Worm (Caenorhabditis elegans) whole organism, L1 larva: ENCODE results near the gene pals-19.

ENCODE experiments used
- C04F5.9 ChIP-seq: sonication (generic microtip); optimal IDR thresholded peaks from 2 replicates; lab custom pipeline; 2016; ENCODE audit warnings: missing genetic modification characterization, missing compliant biosample characterization
- C16A3.4 ChIP-seq: fragments of 150-350 bp; optimal IDR thresholded peaks from 2 replicates; lab custom pipeline; 2014; ENCODE audit warnings: missing biosample characterization, missing genetic modification characterization
- Y116A8C.19 ChIP-seq: sonication (generic microtip); optimal IDR thresholded peaks from 2 replicates; lab custom pipeline; 2016; ENCODE audit warnings: missing compliant biosample characterization, missing genetic modification characterization, borderline replicate concordance
- aha-1 ChIP-seq: fragments of 150-350 bp; optimal IDR thresholded peaks from 2 replicates; lab custom pipeline; 2014; ENCODE audit warnings: missing biosample characterization, missing genetic modification characterization
- alr-1 ChIP-seq: fragments of 200-800 bp; sonication (Bioruptor generic); optimal IDR thresholded peaks from 2 replicates; lab custom pipeline; 2018; ENCODE audit warnings: borderline replicate concordance, mild to moderate bottlenecking, missing genetic modification characterization, missing compliant biosample characterization
- ama-1 ChIP-seq: fragments of 150-350 bp; optimal IDR thresholded peaks from 2 replicates; lab custom pipeline; 2014
- ceh-88 ChIP-seq: fragments of 200-800 bp; sonication (Bioruptor generic); IDR thresholded peaks from 2 replicates; pipeline ENCODE4 v1.3.6; 2022; ENCODE audit warnings: missing genetic modification characterization, missing compliant biosample characterization
- dpl-1 ChIP-seq, 3 experiments: fragments of 150-350 bp in 2 of 3; sonication (generic microtip) in 1 of 3; optimal IDR thresholded peaks; 2 replicates each; lab custom pipeline; 2014 to 2017; ENCODE audit warnings: missing biosample characterization in 3 of 3, missing genetic modification characterization in 3 of 3, missing genetic modification reagents in 3 of 3
- dsc-1 ChIP-seq: sonication (generic microtip); optimal IDR thresholded peaks from 2 replicates; lab custom pipeline; 2016; ENCODE audit warnings: mild to moderate bottlenecking, missing genetic modification characterization, missing compliant biosample characterization
- efl-1 ChIP-seq, 4 experiments: fragments of 150-350 bp; optimal IDR thresholded peaks in 3 of 4; peaks in 1 of 4; 1 replicate in 1 of 4; 2 replicates in 3 of 4; lab custom pipeline; 2014; ENCODE audit warnings: missing biosample characterization in 2 of 4, missing genetic modification characterization in 2 of 4, missing genetic modification reagents in 2 of 4
- efl-3 ChIP-seq: fragments of 200-800 bp; sonication (Bioruptor generic); optimal IDR thresholded peaks from 2 replicates; lab custom pipeline; 2018; ENCODE audit warnings: mild to moderate bottlenecking, missing genetic modification characterization, missing compliant biosample characterization
- egl-13 ChIP-seq: sonication (generic microtip); optimal IDR thresholded peaks from 2 replicates; lab custom pipeline; 2016; ENCODE audit warnings: missing genotype, missing genetic modification reagents, missing genetic modification characterization, missing compliant biosample characterization
- elt-2 ChIP-seq: sonication (generic microtip); optimal IDR thresholded peaks from 2 replicates; lab custom pipeline; 2016; ENCODE audit warnings: missing genetic modification characterization, mild to moderate bottlenecking, inconsistent platforms, missing compliant biosample characterization, missing genetic modification reagents
- elt-3 ChIP-seq, 6 experiments: fragments of 150-350 bp in 1 of 6; sonication (generic microtip); optimal IDR thresholded peaks; 2 replicates each; lab custom pipeline; 2017 to 2018; ENCODE audit warnings: missing biosample characterization in 6 of 6, missing genetic modification characterization in 6 of 6, inconsistent platforms in 1 of 6
- fkh-4 ChIP-seq: sonication (generic microtip); optimal IDR thresholded peaks from 2 replicates; lab custom pipeline; 2016; ENCODE audit warnings: missing compliant biosample characterization, missing genetic modification characterization, borderline replicate concordance
- fos-1 ChIP-seq: fragments of 150-350 bp; optimal IDR thresholded peaks from 2 replicates; lab custom pipeline; 2014; ENCODE audit warnings: missing biosample characterization, missing genetic modification characterization
- isw-1 ChIP-seq: fragments of 200-800 bp; sonication (Bioruptor generic); IDR thresholded peaks from 2 replicates; pipeline ENCODE4 v1.3.6; 2022; ENCODE audit warnings: missing genetic modification characterization, missing compliant biosample characterization
- jun-1 ChIP-seq: fragments of 150-350 bp; optimal IDR thresholded peaks from 2 replicates; lab custom pipeline; 2014; ENCODE audit warnings: missing biosample characterization, missing genetic modification reagents, missing genetic modification characterization
- lin-13 ChIP-seq: fragments of 150-350 bp; optimal IDR thresholded peaks from 2 replicates; lab custom pipeline; 2014; ENCODE audit warnings: missing biosample characterization, missing genetic modification reagents, missing genetic modification characterization
- lin-14 ChIP-seq: fragments of 200-800 bp; sonication (Bioruptor generic); optimal IDR thresholded peaks from 2 replicates; lab custom pipeline; 2018; ENCODE audit warnings: mild to moderate bottlenecking, missing genetic modification characterization, moderate library complexity, missing compliant biosample characterization
- lin-15B ChIP-seq: fragments of 150-350 bp; sonication (generic microtip); optimal IDR thresholded peaks from 3 replicates; lab custom pipeline; 2014; ENCODE audit warnings: missing biosample characterization, missing genetic modification characterization
- lin-35 ChIP-seq, 2 experiments: fragments of 150-350 bp; optimal IDR thresholded peaks; 2 replicates each; lab custom pipeline; 2014; ENCODE audit warnings: missing biosample characterization in 2 of 2, missing genetic modification characterization in 2 of 2, missing genetic modification reagents in 2 of 2
- lir-3 ChIP-seq: sonication (generic microtip); optimal IDR thresholded peaks from 2 replicates; lab custom pipeline; 2016; ENCODE audit warnings: mild to moderate bottlenecking, missing genetic modification characterization, moderate library complexity, missing compliant biosample characterization; ENCODE audit not compliant: poor library complexity
- lsy-2 ChIP-seq, 2 experiments: fragments of 150-350 bp; optimal IDR thresholded peaks; 2 replicates each; lab custom pipeline; 2014; ENCODE audit warnings: missing biosample characterization in 2 of 2, missing genetic modification characterization in 2 of 2
- mab-9 ChIP-seq: fragments of 200-800 bp; sonication (Bioruptor generic); IDR thresholded peaks from 2 replicates; pipeline ENCODE4 v1.3.6; 2022; ENCODE audit warnings: missing genetic modification reagents, missing genetic modification characterization, missing compliant biosample characterization
- nhr-11 ChIP-seq: fragments of 150-350 bp; optimal IDR thresholded peaks from 2 replicates; lab custom pipeline; 2014; ENCODE audit warnings: missing biosample characterization, missing genetic modification characterization
- nhr-19 ChIP-seq: fragments of 200-800 bp; sonication (Bioruptor generic); conservative IDR thresholded peaks from 2 replicates; pipeline ENCODE4 v1.3.6; 2022; ENCODE audit warnings: missing genetic modification characterization, missing compliant biosample characterization
- nhr-237 ChIP-seq: fragments of 150-350 bp; optimal IDR thresholded peaks from 2 replicates; lab custom pipeline; 2014; ENCODE audit warnings: missing biosample characterization, missing genetic modification characterization
- nhr-77 ChIP-seq: fragments of 150-350 bp; optimal IDR thresholded peaks from 2 replicates; lab custom pipeline; 2014; ENCODE audit warnings: missing biosample characterization, missing genetic modification characterization
- nhr-84 ChIP-seq: sonication (generic microtip); optimal IDR thresholded peaks from 2 replicates; lab custom pipeline; 2017; ENCODE audit warnings: missing biosample characterization, missing genetic modification characterization
- nhr-85 ChIP-seq: sonication (generic microtip); peaks from one replicate; lab custom pipeline; 2016; ENCODE audit warnings: missing genetic modification characterization, inconsistent platforms, missing compliant biosample characterization
- rnt-1 ChIP-seq: sonication (generic microtip); optimal IDR thresholded peaks from 2 replicates; lab custom pipeline; 2016; ENCODE audit warnings: mild to moderate bottlenecking, missing genetic modification characterization, moderate library complexity, missing compliant biosample characterization
- snpc-4 ChIP-seq: fragments of 150-350 bp; optimal IDR thresholded peaks from 2 replicates; lab custom pipeline; 2014; ENCODE audit warnings: missing biosample characterization, missing genetic modification characterization
- snu-23 ChIP-seq: sonication (generic microtip); optimal IDR thresholded peaks from 2 replicates; lab custom pipeline; 2016; ENCODE audit warnings: missing genetic modification characterization, missing compliant biosample characterization
- sptf-1 ChIP-seq: fragments of 150-350 bp; optimal IDR thresholded peaks from 2 replicates; lab custom pipeline; 2014; ENCODE audit warnings: missing biosample characterization, missing genetic modification characterization
- sup-37 ChIP-seq: fragments of 200-800 bp; sonication (Bioruptor generic); optimal IDR thresholded peaks from 2 replicates; lab custom pipeline; 2018; ENCODE audit warnings: mild to moderate bottlenecking, missing genetic modification characterization, missing compliant biosample characterization
- tlp-1 ChIP-seq: fragments of 150-350 bp; optimal IDR thresholded peaks from 2 replicates; lab custom pipeline; 2014; ENCODE audit warnings: missing biosample characterization, missing genetic modification characterization
- unc-98 ChIP-seq: fragments of 200-800 bp; sonication (Bioruptor generic); IDR thresholded peaks from 2 replicates; pipeline ENCODE4 v1.3.6; 2022; ENCODE audit warnings: missing genetic modification characterization, missing compliant biosample characterization
- vab-15 ChIP-seq: sonication (generic microtip); optimal IDR thresholded peaks from 2 replicates; lab custom pipeline; 2017; ENCODE audit warnings: missing genotype, mild to moderate bottlenecking, missing genetic modification characterization, missing compliant biosample characterization
- xbp-1 ChIP-seq: sonication (generic microtip); optimal IDR thresholded peaks from 2 replicates; lab custom pipeline; 2016; ENCODE audit warnings: missing genetic modification characterization, missing compliant biosample characterization
- zip-4 ChIP-seq: fragments of 200-800 bp; sonication (Bioruptor generic); optimal IDR thresholded peaks from 2 replicates; lab custom pipeline; 2018; ENCODE audit warnings: mild to moderate bottlenecking, missing genetic modification characterization, moderate library complexity, missing compliant biosample characterization
- ztf-4 ChIP-seq: fragments of 150-350 bp; optimal IDR thresholded peaks from 2 replicates; lab custom pipeline; 2014; ENCODE audit warnings: missing biosample characterization, missing genetic modification characterization

The pals-19 gene

DNA sequence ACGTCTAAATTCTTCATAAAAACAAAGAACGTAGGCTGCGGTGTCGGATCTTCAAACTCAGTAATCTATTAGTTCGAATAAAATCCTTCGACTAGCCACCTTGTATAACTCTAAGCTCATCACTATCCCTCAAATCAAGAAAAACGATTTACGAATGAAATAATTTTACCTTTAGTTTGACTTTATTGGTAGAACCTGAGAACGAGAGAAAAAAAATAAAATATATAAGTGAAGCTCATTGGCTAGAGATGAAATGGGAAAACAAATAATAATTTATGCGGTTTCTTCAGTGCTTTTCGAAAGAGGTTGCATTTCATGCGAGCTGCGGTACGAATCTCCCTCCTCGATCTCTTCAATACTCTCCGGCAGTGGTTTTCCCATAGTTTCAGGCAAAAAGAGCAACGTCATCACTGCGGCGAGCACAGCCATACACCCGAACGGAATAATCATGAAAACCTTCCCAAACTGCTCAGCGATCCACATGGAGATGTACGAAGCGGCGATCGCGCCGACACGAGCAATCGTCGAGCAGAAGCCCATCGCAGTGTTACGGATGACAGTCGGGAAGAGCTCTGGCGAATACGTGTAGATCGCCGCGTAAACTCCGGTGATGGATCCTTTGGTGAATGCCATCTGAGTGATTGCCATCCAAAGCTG, 18.1 kb downstream of the pals-19 start (continued):
- peak; percentile 53 to 68 for TF ChIP-seq lsy-2 (tag; optimal IDR thresholded peaks at IDR 0.05; lab: Kevin White, UChicago)
- TF ChIP-seq mab-9, result peak; percentile 70
- peak; percentile 31 for TF ChIP-seq lin-13 (GFP tag; lab: Kevin White, UChicago)
- TF ChIP-seq ceh-88 (GFP tag; lab: Robert Waterston, UW), result peak; percentile 49
- TF ChIP-seq dsc-1 (tag; lab: Kevin White, UChicago), result peak; percentile 23
- peak; percentile 25 for TF ChIP-seq nhr-77 (tag; lab: Kevin White, UChicago)
- no peak for TF ChIP-seq Y116A8C.19 (tag; lab: Kevin White, UChicago)
- no peak for TF ChIP-seq sup-37 (GFP tag; lab: Kevin White, UChicago)
- TF ChIP-seq tlp-1 (tag; lab: Kevin White, UChicago), result no peak
- TF ChIP-seq snu-23 (GFP tag; lab: Kevin White, UChicago), result peak; percentile 66
- TF ChIP-seq nhr-237 (tag; lab: Kevin White, UChicago), result no peak
- no peak for TF ChIP-seq lir-3 (tag; lab: Kevin White, UChicago)
- TF ChIP-seq alr-1, result no peak
- TF ChIP-seq fos-1 (tag; lab: Kevin White, UChicago), result peak; percentile 35
- TF ChIP-seq nhr-84, result no peak
- no peak for TF ChIP-seq lin-15B (tag; lab: Kevin White, UChicago)
- TF ChIP-seq lin-14, result peak; percentile 36
- peak; percentile 63 for TF ChIP-seq nhr-19 (GFP tag; lab: Robert Waterston, UW)
- TF ChIP-seq fkh-4 (tag; lab: Kevin White, UChicago), result no peak
- peak in 1 of 3 experiments; percentile 2 for TF ChIP-seq dpl-1 (GFP tag; optimal IDR thresholded peaks at IDR 0.05; lab: Kevin White, UChicago)
- peak; percentile 35 for TF ChIP-seq rnt-1 (tag; lab: Kevin White, UChicago)
- peak in 2 of 6 experiments; percentile 6 to 15 for TF ChIP-seq elt-3 (tag; optimal IDR thresholded peaks at IDR 0.05; lab: Kevin White, UChicago)
- TF ChIP-seq ztf-4 (tag; lab: Kevin White, UChicago), result peak; percentile 85
- peak; percentile 62 for TF ChIP-seq elt-2
- TF ChIP-seq jun-1 (tag; lab: Kevin White, UChicago), result no peak
- peak; percentile 39 for TF ChIP-seq C16A3.4 (tag; lab: Kevin White, UChicago)
- no peak for TF ChIP-seq egl-13 (tag; lab: Kevin White, UChicago)
- TF ChIP-seq nhr-85 (tag; lab: Kevin White, UChicago), result peak; percentile 68
- TF ChIP-seq efl-1 (optimal IDR thresholded peaks at IDR 0.05; lab: Kevin White, UChicago), result peak; percentile 10 to 13
- peak in 1 of 2 experiments; percentile 92 for TF ChIP-seq efl-1 (GFP tag; optimal IDR thresholded peaks at IDR 0.05 in 1 of 2; lab: Kevin White, UChicago)
- peak; percentile 28 for TF ChIP-seq C04F5.9 (tag; lab: Kevin White, UChicago)
- no peak for TF ChIP-seq aha-1 (tag; lab: Kevin White, UChicago)
- peak; percentile 84 for TF ChIP-seq ama-1 (lab: Kevin White, UChicago)
- TF ChIP-seq snpc-4 (tag; lab: Kevin White, UChicago), result no peak
- peak; percentile 33 for TF ChIP-seq zip-4 (GFP tag; lab: Kevin White, UChicago)
- TF ChIP-seq nhr-11, result peak; percentile 35
- no peak for TF ChIP-seq isw-1 (GFP tag; lab: Robert Waterston, UW)
- peak; percentile 33 for TF ChIP-seq xbp-1 (tag; lab: Kevin White, UChicago)
- TF ChIP-seq vab-15 (tag; lab: Kevin White, UChicago), result no peak
- no peak for TF ChIP-seq efl-3 (GFP tag; lab: Kevin White, UChicago)
- peak in 1 of 2 experiments; percentile 20 for TF ChIP-seq lin-35 (GFP tag; optimal IDR thresholded peaks at IDR 0.05; lab: Kevin White, UChicago)
- no peak for TF ChIP-seq sptf-1 (tag; lab: Kevin White, UChicago)
- no peak for TF ChIP-seq unc-98
